Fruit fly (Drosophila melanogaster): Measurements from ENCODE around the gene pns.

Gene pns

DNA sequence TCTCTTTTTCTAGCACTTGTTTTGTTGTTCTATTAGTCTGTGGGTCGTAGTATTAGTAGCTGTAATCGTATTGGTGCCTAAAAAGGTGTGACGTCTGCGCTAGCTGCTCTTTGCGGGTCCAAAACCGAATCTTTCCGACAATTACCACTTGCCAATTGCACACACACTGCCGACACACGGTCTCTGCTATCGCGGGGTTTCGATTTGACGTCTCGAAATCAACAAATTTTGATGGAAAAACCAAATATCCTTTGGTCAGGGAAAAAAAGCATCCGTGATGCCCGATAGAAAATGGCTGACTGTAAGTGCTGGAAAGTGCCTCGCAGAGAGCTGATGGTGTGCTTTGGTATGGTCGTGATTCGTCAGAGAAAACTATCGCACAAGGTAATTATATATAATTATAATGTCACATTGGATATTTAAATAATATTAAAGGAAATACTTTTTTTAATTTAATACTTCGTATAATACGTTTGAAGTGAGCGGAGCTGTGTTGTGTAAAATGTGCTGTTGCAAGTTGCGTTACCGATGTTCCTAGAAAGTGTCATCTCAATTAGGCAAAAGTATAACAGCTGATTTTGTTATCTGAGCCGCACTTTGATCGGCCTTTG is 21.3 kb downstream of the pns start, which contains the start of the genes Pex10 and CG12099 (continued):
- 0 out of 2 replicates have a peak, but pooled peaks have one; percentile 32 for TF ChIP-seq crol (GFP tag; IDR thresholded peaks at IDR 0.05)
- TF ChIP-seq hth (optimal IDR thresholded peaks at IDR 0.05) = no peak
- no peak for TF ChIP-seq pita (GFP tag; optimal IDR thresholded peaks at IDR 0.05)
- TF ChIP-seq sr (GFP tag; IDR thresholded peaks at IDR 0.05) = peak; percentile 47; the same call in 1 of the 3 replicates
- peak; percentile 28 for TF ChIP-seq CG12744 (GFP tag; optimal IDR thresholded peaks at IDR 0.05)
- TF ChIP-seq repo (GFP tag; optimal IDR thresholded peaks at IDR 0.05) = no peak
- peak in 1 of 2 experiments; percentile 69 for TF ChIP-seq insv (GFP tag; optimal IDR thresholded peaks at IDR 0.05)
- TF ChIP-seq tap (tag; optimal IDR thresholded peaks at IDR 0.05) = peak; percentile 71
- TF ChIP-seq esg (GFP tag; conservative IDR thresholded peaks at IDR 0.05) = peak; percentile 91
- peak; percentile 45 for TF ChIP-seq CG17802 (tag; optimal IDR thresholded peaks at IDR 0.05)
- peak; percentile 66 for TF ChIP-seq Nf-YA (GFP tag; IDR thresholded peaks at IDR 0.05)
- TF ChIP-seq ranshi (GFP tag; IDR thresholded peaks at IDR 0.05) = peak; percentile 91
- no peak for TF ChIP-seq prd (optimal IDR thresholded peaks at IDR 0.05)
- peak; percentile 96 for TF ChIP-seq prd (GFP tag; IDR thresholded peaks at IDR 0.05)
- no peak for TF ChIP-seq odd (GFP tag; optimal IDR thresholded peaks at IDR 0.05)
- TF ChIP-seq CG30431 (GFP tag; optimal IDR thresholded peaks at IDR 0.05) = peak; percentile 76
- TF ChIP-seq al (GFP tag; IDR thresholded peaks at IDR 0.05) = peak; percentile 93
- peak; percentile 79 for TF ChIP-seq mirr (GFP tag; optimal IDR thresholded peaks at IDR 0.05)
- peak; percentile 73 for TF ChIP-seq Ets97D (GFP tag; optimal IDR thresholded peaks at IDR 0.05)
- TF ChIP-seq D (optimal IDR thresholded peaks at IDR 0.05) = no peak
- TF ChIP-seq D (GFP tag; optimal IDR thresholded peaks at IDR 0.05) = peak; percentile 68
- TF ChIP-seq Nf-YB (GFP tag; optimal IDR thresholded peaks at IDR 0.05) = peak; percentile 72
- TF ChIP-seq btn (GFP tag; optimal IDR thresholded peaks at IDR 0.05) = no peak
- no peak for TF ChIP-seq ash1 (GFP tag; optimal IDR thresholded peaks at IDR 0.05)
- peak; percentile 77 for TF ChIP-seq dan (GFP tag; IDR thresholded peaks at IDR 0.05)
- TF ChIP-seq Lhr (GFP tag; optimal IDR thresholded peaks at IDR 0.05) = peak; percentile 66
- TF ChIP-seq psq (GFP tag; optimal IDR thresholded peaks at IDR 0.05) = peak; percentile 72
- peak; percentile 93 for TF ChIP-seq hbn (GFP tag; IDR thresholded peaks at IDR 0.05; ENCODE audit: partially characterized antibody)
- peak; percentile 72 for TF ChIP-seq CG8944 (GFP tag; optimal IDR thresholded peaks at IDR 0.05)
- peak; percentile 91 for TF ChIP-seq Aef1 (GFP tag; IDR thresholded peaks at IDR 0.05)
- peak; percentile 86 for TF ChIP-seq cas (GFP tag; IDR thresholded peaks at IDR 0.05)
- peak; percentile 66 for TF ChIP-seq org-1 (GFP tag; optimal IDR thresholded peaks at IDR 0.05)
- TF ChIP-seq CG7271 (tag; optimal IDR thresholded peaks at IDR 0.05) = peak; percentile 53
- TF ChIP-seq cg (GFP tag; optimal IDR thresholded peaks at IDR 0.05) = peak; percentile 91
- TF ChIP-seq unc-4 (GFP tag; IDR thresholded peaks at IDR 0.05; ENCODE audit: partially characterized antibody) = peak; percentile 96
- no peak for TF ChIP-seq Hr78 (GFP tag; optimal IDR thresholded peaks at IDR 0.05)
- peak; percentile 6 for TF ChIP-seq CG1792 (GFP tag; optimal IDR thresholded peaks at IDR 0.05)
- TF ChIP-seq CG17359 (tag; optimal IDR thresholded peaks at IDR 0.05) = peak; percentile 85
- TF ChIP-seq CG13624 (GFP tag; optimal IDR thresholded peaks at IDR 0.05) = peak; percentile 53
- peak; percentile 82 for TF ChIP-seq Ssrp (tag; optimal IDR thresholded peaks at IDR 0.05)
- TF ChIP-seq gro (GFP tag; optimal IDR thresholded peaks at IDR 0.05) = peak; percentile 53
- TF ChIP-seq CG10543 (GFP tag; optimal IDR thresholded peaks at IDR 0.05) = peak; percentile 92
- TF ChIP-seq ftz-f1 (GFP tag; optimal IDR thresholded peaks at IDR 0.05) = peak; percentile 15
- peak; percentile 82 for TF ChIP-seq zfh2 (GFP tag; optimal IDR thresholded peaks at IDR 0.05)
- TF ChIP-seq emc (GFP tag; optimal IDR thresholded peaks at IDR 0.05) = peak; percentile 21
- peak; percentile 87 for TF ChIP-seq ara (GFP tag; IDR thresholded peaks at IDR 0.05)
- peak; percentile 58 for TF ChIP-seq CG12219 (GFP tag; optimal IDR thresholded peaks at IDR 0.05)
- peak; percentile 76 for TF ChIP-seq ems (GFP tag; optimal IDR thresholded peaks at IDR 0.05)
- TF ChIP-seq HLH4C (GFP tag; IDR thresholded peaks at IDR 0.05; ENCODE audit: partially characterized antibody) = peak; percentile 89
- 0 out of 2 replicates have a peak, but pooled peaks have one; percentile 37 for TF ChIP-seq CG11696 (GFP tag; IDR thresholded peaks at IDR 0.05)
- no peak for TF ChIP-seq MTF-1 (GFP tag; optimal IDR thresholded peaks at IDR 0.05; ENCODE audit: borderline replicate concordance)

Measured in whole organism, embryonic.